Fruit fly (Drosophila melanogaster) whole organism, pupa: ENCODE measurements around the gene Rab3-GEF.

Source experiments
- CG13204 ChIP-seq: fragments of 200-800 bp; sonication (Bioruptor generic); optimal IDR thresholded peaks from 2 replicates; lab custom pipeline; 2018; ENCODE audit warnings: missing biosample characterization, mild to moderate bottlenecking, missing genetic modification characterization, moderate library complexity
- CG14655 ChIP-seq: fragments of 200-800 bp; sonication (Bioruptor generic); optimal IDR thresholded peaks from 3 replicates; lab custom pipeline; 2017; ENCODE audit warnings: mild to moderate bottlenecking, missing biosample characterization, missing genetic modification reagents, missing genetic modification characterization
- CG32121 ChIP-seq: fragments of 200-800 bp; sonication (Bioruptor generic); IDR thresholded peaks from 2 replicates; pipeline ENCODE4 v1.3.6; 2022; ENCODE audit warnings: missing biosample characterization, missing genetic modification characterization
- CG8301 ChIP-seq: fragments of 200-800 bp; sonication (Bioruptor generic); optimal IDR thresholded peaks from 2 replicates; lab custom pipeline; 2018; ENCODE audit warnings: missing biosample characterization, mild to moderate bottlenecking, missing genetic modification characterization
- EcR ChIP-seq: fragments of 200-800 bp; sonication (Bioruptor generic); optimal IDR thresholded peaks from 3 replicates; lab custom pipeline; 2019; ENCODE audit warnings: missing biosample characterization, missing genetic modification characterization, mild to moderate bottlenecking, moderate library complexity, missing genetic modification reagents
- Ets98B ChIP-seq: fragments of 200-800 bp; sonication (Bioruptor generic); IDR thresholded peaks from 2 replicates; pipeline ENCODE4 v1.3.6; 2022; ENCODE audit warnings: missing biosample characterization, missing genetic modification characterization
- Pif1A ChIP-seq: fragments of 200-800 bp; sonication (Bioruptor generic); optimal IDR thresholded peaks from 3 replicates; lab custom pipeline; 2016; ENCODE audit warnings: missing biosample characterization, missing genetic modification characterization

DNA sequence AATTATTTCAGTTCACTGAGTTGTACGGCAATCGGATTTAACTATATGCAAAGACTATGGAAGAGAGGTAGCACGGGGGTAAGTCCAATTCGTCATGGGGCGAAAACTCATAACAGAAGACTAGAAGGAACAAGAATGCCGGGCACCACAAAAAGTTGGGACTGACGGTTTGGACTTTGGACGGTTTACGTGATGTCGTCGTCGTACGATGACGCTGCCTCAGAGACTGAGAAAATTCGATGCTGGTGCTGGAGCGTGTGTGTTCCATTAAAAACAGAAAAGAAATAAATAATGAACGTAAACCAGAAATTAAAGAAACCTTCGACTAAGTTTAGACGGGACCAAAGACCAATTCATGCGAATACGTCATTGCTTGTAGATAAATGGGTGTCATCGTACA is 9.5 kb upstream of the Rab3-GEF start:
- no peak for TF ChIP-seq EcR (GFP tag; lab: Kevin White, UChicago)
- peak; percentile 14 for TF ChIP-seq CG8301 (tag; lab: Kevin White, UChicago)
- TF ChIP-seq CG14655 (GFP tag; lab: Kevin White, UChicago), result no peak
- TF ChIP-seq CG13204 (GFP tag; lab: Kevin White, UChicago), result peak; percentile 67
- TF ChIP-seq CG32121, result no peak
- peak; percentile 13 for TF ChIP-seq Pif1A (GFP tag; lab: Kevin White, UChicago)
- TF ChIP-seq Ets98B (GFP tag; lab: Robert Waterston, UW), result no peak
